Fruit fly (Drosophila melanogaster) whole organism, larva: ENCODE measurements around the gene Slob.

Experiments
- noc ChIP-seq: fragments of 200-800 bp; sonication (Bioruptor generic); optimal IDR thresholded peaks from 3 replicates; lab custom pipeline; 2019; ENCODE audit warnings: missing biosample characterization, mild to moderate bottlenecking, missing genetic modification characterization, moderate library complexity

Gene Slob

DNA sequence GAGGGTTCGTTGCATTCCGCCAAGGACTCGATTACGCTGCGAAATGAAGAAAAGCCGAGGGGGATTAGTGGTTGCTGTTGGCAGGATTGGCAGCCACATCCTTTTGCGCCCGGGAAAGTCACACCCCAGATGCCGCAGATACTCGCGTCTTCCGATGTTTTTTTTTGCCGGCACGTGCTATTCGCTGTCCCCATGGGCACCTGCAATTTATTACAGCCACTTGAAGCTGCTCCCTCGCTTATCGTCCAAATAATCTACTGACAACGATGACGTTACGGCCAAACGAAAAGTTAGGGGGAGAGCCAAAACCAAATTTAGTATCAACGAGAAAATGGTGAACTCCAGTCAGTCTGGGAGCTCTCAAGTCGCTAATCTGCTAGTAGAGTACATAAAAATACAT is 2.1 kb upstream of the Slob start:
- no peak for TF ChIP-seq noc (tag; lab: Kevin White, UChicago)

DNA sequence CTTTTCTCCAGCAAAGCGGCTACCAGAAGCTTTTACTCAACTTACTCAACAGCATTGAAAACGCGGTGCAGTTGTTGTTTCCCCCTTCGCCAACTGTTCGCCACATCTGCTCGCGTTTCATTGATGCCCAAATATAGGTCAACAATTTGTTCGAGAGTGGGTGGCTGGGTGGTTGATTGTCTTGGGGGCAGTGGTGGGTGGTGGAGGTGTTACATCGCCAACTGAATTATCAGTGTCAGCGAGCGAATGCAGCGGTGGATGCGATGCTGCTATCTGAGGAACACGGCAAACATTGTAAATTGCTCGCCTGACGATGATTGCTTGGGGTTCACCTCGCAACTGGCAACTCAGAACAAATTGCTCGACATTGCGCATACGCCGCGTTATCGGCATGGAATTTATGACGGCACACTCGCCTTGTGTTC is 888 bp upstream of the Slob start:
- TF ChIP-seq noc (tag; lab: Kevin White, UChicago) = no peak

DNA sequence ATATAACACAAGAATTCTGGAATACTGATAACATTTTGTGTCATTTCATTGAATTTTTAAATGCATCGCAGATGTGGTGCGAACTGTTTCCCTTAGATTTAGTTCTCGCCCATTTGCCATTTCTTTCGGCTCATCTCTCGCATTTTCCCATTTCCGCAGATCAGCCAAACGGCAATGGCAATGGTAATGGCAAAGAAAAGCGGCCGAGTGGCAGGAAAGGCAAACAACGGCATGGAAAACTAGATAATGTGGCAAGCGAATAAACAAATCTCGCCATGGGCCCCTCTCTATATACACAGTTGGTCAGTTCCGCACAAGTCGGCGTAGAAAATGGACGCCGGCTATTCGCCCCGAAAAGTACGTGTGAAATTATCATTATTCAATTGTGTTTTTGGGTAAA is 9.1 kb downstream of the Slob start, which contains the start of gene Myo28B1:
TSS of gene Myo28B1 (plus strand) at position 301 of the 400 bp plus-strand sequence.
- no peak for TF ChIP-seq noc (tag; lab: Kevin White, UChicago)

DNA sequence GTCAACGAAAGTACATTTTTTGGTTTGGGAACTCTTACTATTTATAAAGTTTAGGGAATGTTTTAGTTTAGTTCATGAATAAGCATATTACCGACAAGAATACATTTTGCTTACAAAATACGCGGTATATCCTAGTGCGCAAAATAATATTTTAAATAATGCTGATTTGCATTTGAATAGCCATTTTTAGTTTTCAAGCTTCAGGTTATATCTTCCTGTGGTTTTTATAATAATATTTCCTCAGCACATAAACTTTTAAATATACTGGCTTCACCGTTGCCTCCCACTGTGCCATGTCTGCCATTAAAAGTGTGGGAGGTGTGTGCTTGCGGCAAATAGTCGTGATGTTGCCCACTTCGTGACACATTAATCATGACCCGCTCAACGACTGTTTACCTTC is 14.8 kb downstream of the Slob start:
- TF ChIP-seq noc (tag; lab: Kevin White, UChicago) = no peak

DNA sequence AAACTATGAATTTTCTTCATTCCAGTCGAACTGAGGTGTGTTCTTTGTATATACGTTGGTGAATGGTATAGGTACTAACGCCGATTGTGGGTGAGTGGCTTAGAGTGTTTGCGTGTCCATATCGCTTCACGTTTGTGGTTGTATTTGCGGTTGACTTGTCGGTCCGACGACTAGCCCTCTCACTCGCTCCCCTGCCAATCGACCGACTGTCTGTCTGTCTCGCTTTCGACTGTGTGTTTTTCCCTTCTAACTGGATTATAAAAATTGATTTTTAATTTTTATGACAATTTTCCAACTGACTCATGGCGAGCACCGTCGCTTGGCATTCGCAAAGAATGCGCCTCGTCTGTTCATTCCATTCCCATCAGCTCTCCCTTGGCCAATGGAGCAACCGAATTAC is 15.3 kb downstream of the Slob start:
- TF ChIP-seq noc (tag; lab: Kevin White, UChicago) = no peak

DNA sequence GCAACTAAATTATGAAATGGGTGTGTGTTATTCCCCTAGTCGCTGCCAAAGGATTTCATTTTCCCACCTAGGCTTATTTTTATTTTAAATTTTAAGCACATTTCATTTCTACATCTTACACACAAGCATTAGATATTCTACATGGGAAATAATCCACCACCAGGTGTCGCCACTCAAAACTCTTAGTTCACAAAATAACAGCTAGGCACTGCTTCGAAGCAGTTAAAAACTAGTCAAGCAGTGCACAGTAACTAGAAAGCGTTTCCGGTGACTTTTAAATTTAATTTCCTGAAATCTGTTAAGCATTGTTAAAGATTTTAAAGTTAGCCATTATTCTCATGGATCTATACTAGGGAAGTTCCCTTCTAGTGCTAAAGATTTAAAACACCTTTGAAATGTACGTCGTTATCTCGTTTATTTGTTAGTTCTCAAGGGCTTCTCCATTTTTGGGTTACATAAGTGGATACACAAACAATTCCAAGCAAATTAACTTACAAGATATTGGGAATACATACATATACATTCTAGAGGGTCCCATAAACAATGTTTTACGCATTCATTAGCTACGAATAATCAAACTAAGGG is 33.2 kb downstream of the Slob start:
- no peak for TF ChIP-seq noc (tag; lab: Kevin White, UChicago)

DNA sequence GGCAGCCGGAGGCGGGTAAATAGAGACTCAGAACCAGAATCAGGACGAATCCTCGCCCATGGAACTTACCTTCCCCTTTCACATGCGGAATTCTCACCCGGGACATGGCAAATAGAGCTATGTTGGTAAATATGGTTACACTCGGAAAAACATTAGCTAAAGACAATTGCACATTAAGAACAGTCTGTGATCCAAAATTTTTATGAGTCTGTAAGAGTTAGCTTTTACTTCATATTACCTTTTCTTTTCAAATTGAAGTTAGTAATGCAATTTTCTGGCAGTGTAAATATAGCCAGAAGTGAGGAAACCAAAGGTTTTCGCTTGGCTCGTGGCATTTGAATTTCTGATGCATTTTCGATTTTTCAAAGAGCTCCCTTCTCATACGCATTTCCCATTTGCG is 39.7 kb downstream of the Slob start:
- TF ChIP-seq noc (tag; lab: Kevin White, UChicago) = no peak

DNA sequence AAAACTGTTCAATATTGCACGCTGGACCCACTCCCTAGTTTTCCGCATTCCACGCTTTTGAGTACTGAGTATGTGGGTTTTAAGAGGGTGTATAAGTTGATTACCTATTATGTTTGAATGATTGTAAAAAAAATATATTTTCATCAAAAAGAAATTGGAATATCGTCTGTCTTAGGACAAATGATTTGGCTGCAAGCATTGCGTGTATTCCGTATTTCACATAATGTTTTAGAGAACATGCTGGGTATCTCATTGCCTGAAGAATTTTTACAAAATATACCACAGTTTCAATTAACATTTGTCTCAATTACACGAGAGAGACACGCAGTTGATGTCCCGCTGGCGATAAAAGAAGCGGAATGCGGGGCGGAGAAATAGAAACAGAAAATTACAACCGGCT is 42.1 kb downstream of the Slob start:
- no peak for TF ChIP-seq noc (tag; lab: Kevin White, UChicago)

DNA sequence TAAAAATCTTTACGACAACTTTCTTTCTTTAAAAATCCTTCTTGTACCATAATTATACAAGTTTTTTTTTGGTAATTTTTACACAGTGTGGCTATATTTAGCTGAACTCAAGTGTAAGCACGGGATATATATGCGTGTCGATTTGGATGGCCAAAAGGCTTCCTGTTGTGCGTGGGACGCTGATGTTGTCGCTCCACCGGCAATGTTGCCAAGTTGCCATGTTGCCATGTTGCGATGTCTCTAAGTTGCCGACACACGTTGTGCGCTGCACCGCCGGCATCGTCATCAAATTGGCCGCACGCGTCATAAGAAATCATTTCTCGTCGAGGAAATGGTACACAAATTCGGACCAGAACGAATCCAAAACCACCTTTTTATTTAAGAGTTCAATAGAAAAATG is 44.2 kb downstream of the Slob start:
- TF ChIP-seq noc (tag; lab: Kevin White, UChicago) = no peak

DNA sequence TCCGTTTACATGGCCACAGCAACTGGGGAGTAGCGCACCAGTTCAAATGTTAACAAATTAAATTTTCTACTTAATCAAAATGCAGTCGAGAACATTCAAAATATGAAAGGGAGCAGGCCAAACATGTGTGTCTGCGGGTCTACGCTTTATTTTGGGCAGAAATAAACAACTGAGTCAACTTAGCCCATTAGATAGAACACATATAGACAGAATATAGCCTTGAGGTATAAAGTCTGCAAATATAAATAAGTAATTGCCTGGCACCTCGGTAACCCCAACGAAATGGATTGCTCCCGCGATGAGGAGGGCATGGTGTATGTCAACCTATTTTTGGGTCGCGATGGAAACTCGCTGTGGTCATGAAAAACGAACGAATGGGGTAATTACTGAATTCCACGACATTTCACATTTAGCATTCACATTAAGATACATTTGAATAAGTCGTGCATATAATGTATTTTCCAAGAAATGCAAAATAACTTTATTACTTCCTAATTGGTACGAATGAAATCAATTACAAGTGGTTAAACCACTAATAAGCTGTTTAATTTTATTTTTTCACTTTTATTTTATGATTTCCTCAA is 46.4 kb downstream of the Slob start:
- TF ChIP-seq noc (tag; lab: Kevin White, UChicago) = no peak

DNA sequence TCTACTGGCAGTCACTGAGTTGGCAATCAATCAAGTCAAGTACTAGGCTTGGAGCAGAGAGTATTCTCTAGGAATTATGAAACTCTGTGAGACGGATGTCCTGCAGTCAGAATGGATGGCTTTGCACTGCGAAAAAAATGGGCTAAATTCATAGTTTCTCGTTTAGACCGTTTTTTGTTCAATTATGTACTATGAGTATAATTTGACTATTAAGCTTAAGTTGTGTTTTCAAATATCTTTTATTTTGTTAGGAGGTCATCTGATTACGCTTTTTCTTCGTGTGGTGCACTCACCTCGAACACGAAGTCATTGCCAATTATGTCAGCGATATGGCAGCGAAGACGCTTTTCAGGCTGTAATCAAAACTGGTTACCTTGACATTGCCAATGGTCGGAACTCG is 47.4 kb downstream of the Slob start:
- no peak for TF ChIP-seq noc (tag; lab: Kevin White, UChicago)

DNA sequence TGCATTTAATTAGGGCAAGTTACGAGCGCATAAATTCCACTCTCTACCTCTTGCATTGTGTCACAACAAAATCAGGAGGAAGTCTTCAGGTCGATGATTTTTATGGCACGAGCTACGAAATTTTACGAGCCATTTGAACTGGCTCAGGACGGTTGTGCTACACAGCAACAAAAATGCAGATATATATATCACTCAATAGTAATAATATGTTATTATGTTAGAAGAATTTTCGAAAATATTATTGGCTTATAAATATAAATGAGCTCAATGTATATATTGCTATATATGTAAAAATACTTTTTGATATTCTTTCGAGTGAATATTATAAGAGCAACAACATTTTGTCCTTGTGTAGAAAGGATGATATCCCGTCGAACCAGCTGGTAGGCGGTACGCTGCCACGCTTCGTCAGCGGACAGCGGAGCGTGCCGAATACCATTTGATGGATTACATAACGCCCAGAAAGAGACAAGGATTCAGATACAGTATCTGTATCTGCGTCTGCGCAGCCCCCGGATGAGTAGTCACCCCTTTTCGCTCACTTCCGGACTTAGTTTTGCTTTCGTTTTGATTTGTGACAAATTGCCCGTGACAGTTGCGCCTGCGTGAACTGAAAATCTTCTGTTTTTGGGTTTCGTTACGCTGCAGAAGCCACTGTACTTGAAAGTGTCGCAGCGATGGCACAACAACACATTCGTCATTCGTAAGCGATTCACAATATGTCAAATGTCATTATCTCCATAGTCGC is 50.6 kb downstream of the Slob start:
- no peak for TF ChIP-seq noc (tag; lab: Kevin White, UChicago)

DNA sequence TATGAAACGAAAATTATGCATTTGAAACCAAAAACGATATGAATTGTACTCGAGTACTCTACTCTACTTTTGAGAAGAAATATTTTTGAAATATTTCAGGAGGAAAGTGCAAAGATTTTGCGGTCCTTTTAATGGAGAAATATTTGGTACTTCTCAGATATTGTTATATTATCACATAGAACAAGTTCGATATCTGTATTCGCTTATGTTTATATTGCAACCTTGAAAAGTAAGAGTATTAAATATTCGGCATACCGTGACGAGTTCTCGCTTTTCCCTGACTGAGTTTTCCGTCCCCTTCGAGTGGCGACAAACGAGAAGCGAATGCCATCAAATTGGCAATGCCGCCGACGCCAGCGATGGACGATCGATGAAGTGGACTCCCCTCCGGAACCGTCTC is 53.2 kb downstream of the Slob start:
- TF ChIP-seq noc (tag; lab: Kevin White, UChicago) = no peak

DNA sequence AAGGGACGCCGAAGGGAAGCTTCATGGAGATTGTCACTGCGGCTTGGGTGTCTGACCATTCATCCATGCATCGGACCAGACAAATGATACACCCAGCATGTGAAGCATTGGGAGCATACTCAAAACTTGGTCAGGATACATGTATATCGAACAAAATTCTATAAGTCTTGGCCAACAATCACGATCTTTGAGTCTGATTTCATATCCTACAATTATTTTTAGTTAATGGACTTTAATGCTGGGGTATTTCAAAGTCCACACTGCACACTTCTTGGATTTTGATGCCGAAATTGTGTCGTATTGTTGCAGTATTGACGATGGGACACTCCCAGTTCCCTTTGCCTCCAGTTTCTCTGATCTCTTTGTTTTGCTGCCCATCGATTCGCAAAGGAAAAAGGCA is 55.6 kb downstream of the Slob start:
- TF ChIP-seq noc (tag; lab: Kevin White, UChicago) = no peak

DNA sequence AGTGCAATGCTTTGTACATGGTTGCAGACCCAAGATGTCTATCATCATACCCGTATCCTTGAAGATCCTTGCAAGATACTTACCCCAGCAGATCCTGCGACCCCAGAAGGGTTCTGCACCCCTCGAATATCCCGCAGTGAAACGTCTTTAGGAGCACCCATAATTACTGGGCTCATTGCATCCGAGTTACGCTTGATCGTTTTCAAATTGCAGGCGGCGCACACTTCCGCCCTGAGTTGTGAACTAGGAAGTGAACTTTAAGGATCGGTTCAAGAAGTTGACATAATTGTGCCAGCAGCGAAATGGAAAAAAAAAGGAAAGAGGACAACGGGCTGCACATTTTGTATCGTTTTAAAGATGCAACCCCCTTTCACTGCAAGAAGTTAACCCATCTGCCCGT is 56.3 kb downstream of the Slob start:
- TF ChIP-seq noc (tag; lab: Kevin White, UChicago) = no peak

DNA sequence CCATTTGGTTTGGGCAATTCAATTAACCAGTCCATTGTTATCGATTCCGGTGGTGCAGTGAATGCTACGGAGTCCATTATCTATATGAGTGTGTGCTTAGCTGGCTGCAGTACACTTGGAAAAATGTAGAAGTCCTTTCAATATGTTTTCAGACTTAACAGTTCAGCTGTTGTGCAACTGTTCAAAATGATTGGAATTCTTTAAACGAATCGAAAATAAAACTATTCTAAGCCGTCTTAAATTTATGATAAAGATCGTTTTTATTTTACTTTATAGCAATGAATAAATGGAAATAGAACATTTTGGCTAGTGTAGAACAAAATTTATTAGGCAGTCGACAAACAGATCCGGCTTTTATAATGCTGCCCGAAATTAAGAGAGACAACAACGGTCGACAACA is 58.0 kb downstream of the Slob start:
- no peak for TF ChIP-seq noc (tag; lab: Kevin White, UChicago)

DNA sequence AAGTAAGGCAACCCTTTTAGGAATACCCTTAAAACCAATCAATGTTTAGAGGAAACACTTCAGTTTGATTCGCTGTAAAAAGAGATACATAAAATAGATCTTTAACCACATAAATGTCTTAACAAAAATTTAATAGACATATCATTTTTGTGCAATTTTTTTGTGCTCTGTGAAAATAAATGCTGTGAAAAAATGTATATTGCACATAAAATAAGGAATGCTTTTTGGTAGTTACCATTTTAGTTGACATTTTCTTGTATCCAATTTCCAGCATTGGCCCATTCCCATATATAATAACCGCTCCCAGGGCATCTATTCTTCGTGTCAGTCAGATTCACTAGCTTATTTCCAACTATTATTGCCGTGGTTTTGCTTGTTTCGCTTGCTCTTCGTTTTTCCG is 62.6 kb downstream of the Slob start:
- no peak for TF ChIP-seq noc (tag; lab: Kevin White, UChicago)
